Fruit fly (Drosophila melanogaster) whole organism, embryonic: ENCODE measurements around the gene CG42237.
A peak's percentile ranks its signal among the peaks of the same experiment; 100 is the strongest.

Experiments used
- Atf3 ChIP-seq: fragments of 200-800 bp; sonication (Bioruptor generic); optimal IDR thresholded peaks from 3 replicates; lab custom pipeline; 2016; ENCODE audit warnings: missing biosample characterization, missing genetic modification characterization
- BEAF-32 ChIP-seq: fragments of 200-800 bp; sonication (Bioruptor generic); optimal IDR thresholded peaks from 3 replicates; lab custom pipeline; 2017; ENCODE audit warnings: missing biosample characterization, missing genetic modification characterization, mild to moderate bottlenecking, moderate library complexity, missing genetic modification reagents
- BtbVII ChIP-seq: fragments of 200-800 bp; sonication (Bioruptor generic); optimal IDR thresholded peaks from 3 replicates; lab custom pipeline; 2017; ENCODE audit warnings: missing biosample characterization, mild to moderate bottlenecking, missing genetic modification characterization
- CG10959 ChIP-seq: fragments of 200-800 bp; sonication (Bioruptor generic); IDR thresholded peaks from 2 replicates; pipeline ENCODE4 v1.3.6; 2022; ENCODE audit warnings: missing biosample characterization, missing genetic modification characterization
- CG11560 ChIP-seq: fragments of 200-800 bp; sonication (Bioruptor generic); IDR thresholded peaks from 3 replicates; pipeline ENCODE4 v1.3.6; 2022; ENCODE audit warnings: missing biosample characterization, missing genetic modification characterization
- CG12942 ChIP-seq: fragments of 200-800 bp; sonication (Bioruptor generic); optimal IDR thresholded peaks from 3 replicates; lab custom pipeline; 2016; ENCODE audit warnings: missing biosample characterization, missing genetic modification characterization
- CG13894 ChIP-seq: fragments of 200-800 bp; sonication (Bioruptor generic); optimal IDR thresholded peaks from 3 replicates; lab custom pipeline; 2018; ENCODE audit warnings: missing biosample characterization, mild to moderate bottlenecking, missing genetic modification characterization, moderate library complexity
- CG14441 ChIP-seq: fragments of 200-800 bp; sonication (Bioruptor generic); IDR thresholded peaks from 2 replicates; pipeline ENCODE4 v1.3.6; 2022; ENCODE audit warnings: missing biosample characterization, missing genetic modification characterization
- CG15514 ChIP-seq: fragments of 200-800 bp; sonication (Bioruptor generic); optimal IDR thresholded peaks from 3 replicates; lab custom pipeline; 2017; ENCODE audit warnings: missing biosample characterization, missing genetic modification characterization, mild to moderate bottlenecking, moderate library complexity, missing genetic modification reagents
- CG17568 ChIP-seq: fragments of 200-800 bp; sonication (Bioruptor generic); optimal IDR thresholded peaks from 2 replicates; lab custom pipeline; 2018; ENCODE audit warnings: missing biosample characterization, mild to moderate bottlenecking, missing genetic modification characterization, moderate library complexity
- CG2202 ChIP-seq: fragments of 200-800 bp; sonication (Bioruptor generic); optimal IDR thresholded peaks from 2 replicates; lab custom pipeline; 2018; ENCODE audit warnings: missing biosample characterization, mild to moderate bottlenecking, missing genetic modification characterization
- CG30403 ChIP-seq: fragments of 200-800 bp; sonication (Bioruptor generic); optimal IDR thresholded peaks from 3 replicates; lab custom pipeline; 2016; ENCODE audit warnings: missing biosample characterization, missing genetic modification characterization
- CG3407 ChIP-seq: fragments of 200-800 bp; sonication (Bioruptor generic); optimal IDR thresholded peaks from 2 replicates; lab custom pipeline; 2018; ENCODE audit warnings: missing biosample characterization, mild to moderate bottlenecking, missing genetic modification characterization
- CG43689 ChIP-seq: fragments of 200-800 bp; sonication (Bioruptor generic); IDR thresholded peaks from 2 replicates; pipeline ENCODE4 v1.3.6; 2022; ENCODE audit warnings: missing biosample characterization, missing genetic modification characterization
- CG6683 ChIP-seq: fragments of 200-800 bp; sonication (Bioruptor generic); optimal IDR thresholded peaks from 2 replicates; lab custom pipeline; 2017; ENCODE audit warnings: missing biosample characterization, mild to moderate bottlenecking, missing genetic modification characterization, missing genetic modification reagents
- CG8359 ChIP-seq: fragments of 200-800 bp; sonication (Bioruptor generic); optimal IDR thresholded peaks from 2 replicates; lab custom pipeline; 2017; ENCODE audit warnings: missing biosample characterization, mild to moderate bottlenecking, missing genetic modification characterization, borderline replicate concordance
- CG9609 ChIP-seq: fragments of 200-800 bp; sonication (Bioruptor generic); optimal IDR thresholded peaks from 3 replicates; lab custom pipeline; 2016; ENCODE audit warnings: missing biosample characterization, missing genetic modification characterization
- CG9797 ChIP-seq: fragments of 200-800 bp; sonication (Bioruptor generic); optimal IDR thresholded peaks from 3 replicates; lab custom pipeline; 2018; ENCODE audit warnings: missing biosample characterization, mild to moderate bottlenecking, missing genetic modification characterization
- CHES-1-like ChIP-seq: fragments of 200-800 bp; sonication (Bioruptor generic); optimal IDR thresholded peaks from 2 replicates; lab custom pipeline; 2016; ENCODE audit warnings: missing biosample characterization, missing genetic modification characterization
- Dip2 ChIP-seq: fragments of 200-800 bp; sonication (Bioruptor generic); IDR thresholded peaks from 2 replicates; pipeline ENCODE4 v1.3.6; 2022; ENCODE audit warnings: missing biosample characterization, missing genetic modification characterization
- Dll ChIP-seq: fragments of 200-800 bp; sonication (Bioruptor generic); IDR thresholded peaks from 4 replicates; pipeline ENCODE4 v1.3.6; 2022; ENCODE audit warnings: missing biosample characterization, missing genetic modification characterization; ENCODE audit not compliant: partially characterized antibody
- GATAe ChIP-seq: fragments of 200-800 bp; sonication (Bioruptor generic); conservative IDR thresholded peaks from 2 replicates; pipeline ENCODE4 v1.3.6; 2022; ENCODE audit warnings: missing biosample characterization, missing genetic modification characterization
- Hmr ChIP-seq: fragments of 200-800 bp; sonication (Bioruptor generic); optimal IDR thresholded peaks from 3 replicates; lab custom pipeline; 2017; ENCODE audit warnings: mild to moderate bottlenecking, missing biosample characterization, missing genetic modification reagents, missing genetic modification characterization
- MTF-1 ChIP-seq: fragments of 200-800 bp; sonication (Bioruptor generic); optimal IDR thresholded peaks from 2 replicates; lab custom pipeline; 2018; ENCODE audit warnings: missing biosample characterization, mild to moderate bottlenecking, missing genetic modification characterization, borderline replicate concordance
- Mad ChIP-seq: fragments of 200-800 bp; sonication (Bioruptor generic); optimal IDR thresholded peaks from 2 replicates; lab custom pipeline; 2016; ENCODE audit warnings: missing biosample characterization, missing genetic modification characterization
- Max ChIP-seq: fragments of 200-800 bp; sonication (Bioruptor generic); optimal IDR thresholded peaks from 2 replicates; lab custom pipeline; 2016; ENCODE audit warnings: missing biosample characterization, mild to moderate bottlenecking, missing genetic modification characterization
- NFAT ChIP-seq: fragments of 200-800 bp; sonication (Bioruptor generic); IDR thresholded peaks from 2 replicates; pipeline ENCODE4 v1.3.6; 2022; ENCODE audit warnings: missing biosample characterization, missing genetic modification characterization
- Neu2 ChIP-seq: fragments of 200-800 bp; sonication (Bioruptor generic); optimal IDR thresholded peaks from 3 replicates; lab custom pipeline; 2016; ENCODE audit warnings: missing biosample characterization, missing genetic modification characterization, borderline replicate concordance
- Nf-YC ChIP-seq: fragments of 200-800 bp; optimal IDR thresholded peaks from 3 replicates; lab custom pipeline; 2019; ENCODE audit warnings: missing biosample characterization, mild to moderate bottlenecking, missing genetic modification characterization, moderate library complexity
- Optix ChIP-seq: fragments of 200-800 bp; sonication (Bioruptor generic); IDR thresholded peaks from 3 replicates; pipeline ENCODE4 v1.3.6; 2022; ENCODE audit warnings: missing biosample characterization, missing genetic modification characterization
- Sox102F ChIP-seq: fragments of 200-800 bp; sonication (Bioruptor generic); optimal IDR thresholded peaks from 2 replicates; lab custom pipeline; 2018; ENCODE audit warnings: missing biosample characterization, mild to moderate bottlenecking, missing genetic modification characterization, moderate library complexity
- YL-1 ChIP-seq: fragments of 200-800 bp; sonication (Bioruptor generic); optimal IDR thresholded peaks from 3 replicates; lab custom pipeline; 2017; ENCODE audit warnings: missing biosample characterization, mild to moderate bottlenecking, missing genetic modification characterization
- bigmax ChIP-seq: fragments of 200-800 bp; sonication (Bioruptor generic); optimal IDR thresholded peaks from 2 replicates; lab custom pipeline; 2018; ENCODE audit warnings: missing biosample characterization, mild to moderate bottlenecking, missing genetic modification characterization
- bsh ChIP-seq, 2 experiments: fragments of 200-800 bp; sonication (Bioruptor generic); optimal IDR thresholded peaks; 2 replicates each; lab custom pipeline; 2017 to 2018; ENCODE audit warnings: mild to moderate bottlenecking in 2 of 2, missing biosample characterization in 2 of 2, missing genetic modification characterization in 2 of 2, moderate library complexity in 1 of 2
- cato ChIP-seq: fragments of 200-800 bp; sonication (Bioruptor generic); optimal IDR thresholded peaks from 2 replicates; lab custom pipeline; 2016; ENCODE audit warnings: missing biosample characterization, missing genetic modification characterization, borderline replicate concordance
- caup ChIP-seq: fragments of 200-800 bp; sonication (Bioruptor generic); optimal IDR thresholded peaks from 3 replicates; lab custom pipeline; 2017; ENCODE audit warnings: missing biosample characterization, mild to moderate bottlenecking, missing genetic modification characterization, moderate library complexity; ENCODE audit not compliant: severe bottlenecking
- ci ChIP-seq: fragments of 200-800 bp; sonication (Bioruptor generic); IDR thresholded peaks from 3 replicates; pipeline ENCODE4 v1.3.6; 2022; ENCODE audit warnings: missing biosample characterization, missing genetic modification characterization
- fd3F ChIP-seq: fragments of 200-800 bp; sonication (Bioruptor generic); optimal IDR thresholded peaks from 2 replicates; lab custom pipeline; 2018; ENCODE audit warnings: missing biosample characterization, mild to moderate bottlenecking, missing genetic modification characterization, moderate library complexity
- fu2 ChIP-seq: fragments of 200-800 bp; sonication (Bioruptor generic); optimal IDR thresholded peaks from 2 replicates; lab custom pipeline; 2016; ENCODE audit warnings: missing biosample characterization, missing genetic modification characterization
- grau ChIP-seq: fragments of 200-800 bp; optimal IDR thresholded peaks from 3 replicates; lab custom pipeline; 2019; ENCODE audit warnings: missing biosample characterization, mild to moderate bottlenecking, missing genetic modification characterization, moderate library complexity
- gro ChIP-seq: fragments of 200-800 bp; sonication (Bioruptor generic); optimal IDR thresholded peaks from 2 replicates; lab custom pipeline; 2016; ENCODE audit warnings: missing biosample characterization, missing genetic modification characterization
- lab ChIP-seq: fragments of 200-800 bp; sonication (Bioruptor generic); optimal IDR thresholded peaks from 3 replicates; lab custom pipeline; 2017; ENCODE audit warnings: missing biosample characterization, missing genetic modification characterization, mild to moderate bottlenecking, moderate library complexity, missing genetic modification reagents
- lilli ChIP-seq: fragments of 200-800 bp; sonication (Bioruptor generic); optimal IDR thresholded peaks from 3 replicates; lab custom pipeline; 2016; ENCODE audit warnings: missing biosample characterization, missing genetic modification characterization
- lola ChIP-seq, 3 experiments: fragments of >200 bp in 2 of 3; fragments of 200-800 bp in 1 of 3; sonication (Bioruptor generic) in 1 of 3; optimal IDR thresholded peaks; 2 replicates each; lab custom pipeline; 2017 to 2019; ENCODE audit warnings: missing biosample characterization in 3 of 3, missing genetic modification characterization in 3 of 3, mild to moderate bottlenecking in 1 of 3, moderate library complexity in 1 of 3
- mirr ChIP-seq: fragments of 200-800 bp; sonication (Bioruptor generic); optimal IDR thresholded peaks from 3 replicates; lab custom pipeline; 2018; ENCODE audit warnings: missing biosample characterization, mild to moderate bottlenecking, missing genetic modification characterization
- oc ChIP-seq: fragments of 200-800 bp; sonication (Bioruptor generic); optimal IDR thresholded peaks from 2 replicates; lab custom pipeline; 2018; ENCODE audit warnings: missing biosample characterization, mild to moderate bottlenecking, missing genetic modification characterization, moderate library complexity
- pho ChIP-seq: fragments of 200-800 bp; sonication (Bioruptor generic); optimal IDR thresholded peaks from 2 replicates; lab custom pipeline; 2016; ENCODE audit warnings: missing biosample characterization, missing genetic modification characterization
- zen ChIP-seq: fragments of 200-800 bp; sonication (Bioruptor generic); optimal IDR thresholded peaks from 3 replicates; lab custom pipeline; 2018; ENCODE audit warnings: missing biosample characterization, mild to moderate bottlenecking, missing genetic modification characterization, moderate library complexity

The CG42237 gene

dm6 chrX:13130175-13130822, 15.4 kb downstream of the CG42237 start (continued):
- TF ChIP-seq lola (GFP tag; optimal IDR thresholded peaks at IDR 0.05; lab: Kevin White, UChicago) (peak in 2 of 3 experiments; percentile 37 to 82), oc (tag; lab: Kevin White, UChicago) (no peak), Nf-YC (tag; lab: Kevin White, UChicago) (peak; percentile 55), caup (GFP tag; lab: Kevin White, UChicago) (peak; percentile 63), CG9797 (no peak), CG9609 (peak; percentile 66), cato (GFP tag; lab: Kevin White, UChicago) (no peak), Optix (GFP tag; lab: Robert Waterston, UW) (peak; percentile 36; the same call in 1 of the 3 replicates), Sox102F (GFP tag; lab: Kevin White, UChicago) (peak; percentile 63), CHES-1-like (GFP tag; lab: Kevin White, UChicago) (peak; percentile 49), BtbVII (GFP tag; lab: Kevin White, UChicago) (peak; percentile 58), MTF-1 (GFP tag; lab: Kevin White, UChicago) (no peak), CG30403 (peak; percentile 72), Hmr (GFP tag; lab: Kevin White, UChicago) (peak; percentile 79), NFAT (GFP tag; lab: Robert Waterston, UW) (no peak), Dip2 (no peak), Dll (GFP tag; lab: Robert Waterston, UW) (no peak), BEAF-32 (no peak), CG17568 (peak; percentile 45), pho (no peak), ci (GFP tag; lab: Robert Waterston, UW) (peak; percentile 52; the same call in 1 of the 3 replicates), CG43689 (GFP tag; lab: Robert Waterston, UW) (no peak), grau (tag; lab: Kevin White, UChicago) (peak; percentile 82), CG14441 (GFP tag; lab: Robert Waterston, UW) (0 out of 2 replicates have a peak, but pooled peaks have one; percentile 9), GATAe (GFP tag; lab: Robert Waterston, UW) (no peak), zen (tag; lab: Kevin White, UChicago) (peak; percentile 50), mirr (GFP tag; lab: Kevin White, UChicago) (peak; percentile 61), Atf3 (GFP tag; lab: Kevin White, UChicago) (peak; percentile 24), CG13894 (tag; lab: Kevin White, UChicago) (peak; percentile 54), CG3407 (peak; percentile 35), lilli (GFP tag; lab: Kevin White, UChicago) (peak; percentile 70), CG10959 (GFP tag; lab: Robert Waterston, UW) (no peak), gro (GFP tag; lab: Kevin White, UChicago) (peak; percentile 45), lab (GFP tag; lab: Kevin White, UChicago) (peak; percentile 81), YL-1 (GFP tag; lab: Kevin White, UChicago) (peak; percentile 42), CG6683 (GFP tag; lab: Kevin White, UChicago) (peak; percentile 50), CG2202 (peak; percentile 41), bigmax (GFP tag; lab: Kevin White, UChicago) (no peak), Neu2 (GFP tag; lab: Kevin White, UChicago) (no peak), CG11560 (tag; lab: Robert Waterston, UW) (no peak), bsh (GFP tag; optimal IDR thresholded peaks at IDR 0.05; lab: Kevin White, UChicago) (peak; percentile 54 to 70), CG15514 (peak; percentile 21), fd3F (GFP tag; lab: Kevin White, UChicago) (peak; percentile 51), CG8359 (peak; percentile 36), Mad (GFP tag; lab: Kevin White, UChicago) (peak; percentile 53), CG12942 (GFP tag; lab: Kevin White, UChicago) (peak; percentile 49), fu2 (GFP tag; lab: Kevin White, UChicago) (peak; percentile 45), Max (GFP tag; lab: Kevin White, UChicago) (peak; percentile 65)
